Worm (Caenorhabditis elegans): Measurements from ENCODE around the gene ins-12.

The ins-12 gene

ce11 chrII:5604441-5604840, 50.0 kb downstream of the ins-12 start:
- TF ChIP-seq egrh-3 (GFP tag; IDR thresholded peaks at IDR 0.05) (no peak), lsy-27 (tag; optimal IDR thresholded peaks at IDR 0.05; ENCODE audit: borderline replicate concordance, insufficient read depth) (no peak), ekl-4 (GFP tag; IDR thresholded peaks at IDR 0.05) (no peak), lag-1 (GFP tag; IDR thresholded peaks at IDR 0.05) (no peak), ZK185.1 (tag; optimal IDR thresholded peaks at IDR 0.05; ENCODE audit: poor library complexity, severe bottlenecking) (no peak)

Data from whole organism, young adult.